Fruit fly (Drosophila melanogaster): Measurements from ENCODE around the gene CG7518.

CG7518 gene

DNA sequence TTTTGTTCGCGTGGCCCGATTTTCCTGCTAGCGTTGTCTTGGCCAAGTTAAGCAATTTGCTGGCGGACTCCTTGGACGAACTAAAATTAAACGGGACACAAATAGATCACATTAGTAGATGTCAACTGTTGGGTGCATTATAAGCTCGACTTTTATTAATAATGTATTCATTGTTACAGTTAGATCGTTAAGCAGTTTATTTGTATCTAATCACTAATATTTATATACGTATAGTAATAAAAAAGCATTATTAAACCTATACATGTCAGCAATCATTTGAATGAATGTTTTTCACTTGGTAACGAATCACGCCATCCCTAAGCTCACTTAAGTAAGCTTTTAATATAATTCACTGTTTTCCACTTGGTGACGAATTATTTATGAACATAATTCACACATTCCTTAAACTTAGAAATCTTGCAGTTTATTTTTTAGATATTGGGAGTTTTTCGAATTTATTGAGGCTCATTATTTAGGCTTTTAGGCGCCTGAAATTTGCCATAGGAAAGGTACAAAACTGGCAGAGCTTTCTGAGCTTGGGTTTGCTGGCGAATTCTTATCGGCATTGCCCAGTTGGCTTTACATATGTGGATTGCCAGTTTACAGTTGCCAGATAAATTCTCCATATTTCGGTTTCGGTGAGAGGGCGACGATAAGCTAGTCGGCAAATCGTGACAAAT lies 20.4 kb upstream of the CG7518 start, which contains the start of the genes CG7381 and CG7091:
TSS of gene CG7381 (minus strand) at position 101 of the 680 bp plus-strand sequence.
TSS of gene CG7091 (plus strand) at position 630 of the 680 bp plus-strand sequence.
- peak; percentile 22 for TF ChIP-seq Eip78C (GFP tag)
- TF ChIP-seq CG6808 (GFP tag; optimal IDR thresholded peaks at IDR 0.05): no peak
- no peak for TF ChIP-seq CG11762 (GFP tag; optimal IDR thresholded peaks at IDR 0.05; ENCODE audit: insufficient read depth)

DNA sequence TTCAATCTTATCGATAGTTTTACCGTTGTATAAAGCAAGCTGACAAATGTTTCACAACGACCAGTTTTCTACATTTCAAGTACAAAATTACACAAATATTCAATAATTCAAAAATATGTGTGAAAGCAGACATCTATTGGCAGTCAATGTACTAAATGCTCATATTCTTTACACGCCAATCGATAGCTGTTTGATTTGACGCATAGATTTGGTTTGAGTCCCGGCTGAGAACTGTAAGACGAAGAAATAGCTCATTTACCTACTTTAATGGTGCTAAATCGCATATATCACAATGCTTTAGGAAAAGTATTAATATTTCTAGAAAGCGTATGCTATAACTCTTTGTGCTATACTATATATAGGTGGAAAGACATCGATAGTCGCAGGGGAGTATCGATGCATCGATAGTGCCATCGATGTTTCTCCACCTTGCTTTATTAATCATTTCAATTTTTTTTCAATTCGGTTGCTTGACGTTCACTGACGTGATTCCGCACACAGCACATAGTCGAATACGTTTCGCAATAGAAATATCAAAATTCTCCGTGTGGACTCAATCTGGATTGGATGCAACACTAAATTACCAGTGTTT lies 17.2 kb upstream of the CG7518 start, which contains the start of gene Paip2:
TSS of gene Paip2 (plus strand) at position 165 of the 592 bp plus-strand sequence.
- no peak for TF ChIP-seq Smox (GFP tag; optimal IDR thresholded peaks at IDR 0.05)
- TF ChIP-seq esn (GFP tag; optimal IDR thresholded peaks at IDR 0.05): no peak
- TF ChIP-seq CG15336 (GFP tag; IDR thresholded peaks at IDR 0.05): no peak
- TF ChIP-seq CG6854 (GFP tag; optimal IDR thresholded peaks at IDR 0.05): no peak
- peak; percentile 2 for TF ChIP-seq achi (GFP tag; optimal IDR thresholded peaks at IDR 0.05)
- TF ChIP-seq topi (GFP tag; optimal IDR thresholded peaks at IDR 0.05): peak; percentile 28
- peak; percentile 19 for TF ChIP-seq dsx (GFP tag; optimal IDR thresholded peaks at IDR 0.05; ENCODE audit: poor library complexity, severe bottlenecking)
- TF ChIP-seq Eip93F (GFP tag; optimal IDR thresholded peaks at IDR 0.05): no peak
- no peak for TF ChIP-seq CG9139 (GFP tag; optimal IDR thresholded peaks at IDR 0.05)
- TF ChIP-seq spab (GFP tag; optimal IDR thresholded peaks at IDR 0.05): no peak
- TF ChIP-seq Sox14 (GFP tag; optimal IDR thresholded peaks at IDR 0.05): peak; percentile 43
- no peak for TF ChIP-seq CG8632 (GFP tag; optimal IDR thresholded peaks at IDR 0.05)
- peak; percentile 49 for TF ChIP-seq svp (GFP tag)
- no peak for TF ChIP-seq Blimp-1 (GFP tag; optimal IDR thresholded peaks at IDR 0.05)

DNA sequence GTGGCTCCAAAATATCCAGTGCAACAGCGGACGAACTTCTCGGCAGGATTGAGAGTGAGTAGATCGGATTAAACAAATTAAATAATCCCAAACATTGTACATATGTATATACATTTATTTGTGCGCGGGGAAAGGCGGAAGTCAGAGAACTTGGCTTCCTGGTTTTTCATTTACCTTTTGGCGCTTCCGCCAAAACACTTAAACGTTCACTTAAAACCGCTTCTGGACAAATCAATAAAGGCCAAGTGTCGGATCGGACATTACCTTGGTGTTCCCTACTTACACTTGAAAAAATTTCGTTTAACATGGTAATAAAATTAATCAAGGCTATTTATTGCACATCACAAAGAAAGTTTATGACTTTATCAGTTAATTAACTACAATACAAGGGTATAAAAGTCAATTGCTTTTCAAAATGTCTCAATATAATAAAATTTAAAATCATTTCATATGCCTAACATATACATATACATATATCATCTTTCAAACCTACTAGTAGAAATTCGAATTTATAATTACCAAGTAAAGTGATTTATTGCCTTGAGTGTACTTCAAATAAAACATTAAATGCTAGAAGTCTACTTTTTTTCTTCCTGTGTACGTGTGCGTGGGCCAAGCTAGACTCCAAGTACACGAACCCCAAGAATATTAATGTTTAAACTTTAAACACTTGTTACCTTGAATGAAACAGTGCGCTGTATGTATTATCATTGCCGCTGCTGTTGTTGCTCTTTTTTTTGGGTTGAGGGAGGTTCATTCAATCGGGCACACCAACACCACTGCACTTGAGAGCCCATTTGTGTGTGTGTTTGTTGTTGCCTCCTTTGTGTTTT lies 16.3 kb upstream of the CG7518 start:
- TF ChIP-seq Hr4 (GFP tag; optimal IDR thresholded peaks at IDR 0.05): peak; percentile 68
- peak; percentile 68 for TF ChIP-seq Sox102F (GFP tag; optimal IDR thresholded peaks at IDR 0.05)
- peak; percentile 8 for TF ChIP-seq Blimp-1 (GFP tag; optimal IDR thresholded peaks at IDR 0.05)
- TF ChIP-seq CG8319 (GFP tag; optimal IDR thresholded peaks at IDR 0.05): peak; percentile 59
- peak; percentile 72 for TF ChIP-seq acj6 (GFP tag; optimal IDR thresholded peaks at IDR 0.05)
- peak; percentile 79 for TF ChIP-seq CG8632 (GFP tag; optimal IDR thresholded peaks at IDR 0.05)
- peak; percentile 79 for TF ChIP-seq eg (GFP tag; IDR thresholded peaks at IDR 0.05)
- TF ChIP-seq Ets96B (tag; optimal IDR thresholded peaks at IDR 0.05): peak; percentile 76
- TF ChIP-seq cyc (GFP tag; optimal IDR thresholded peaks at IDR 0.05): peak; percentile 77
- TF ChIP-seq CG10669 (GFP tag; optimal IDR thresholded peaks at IDR 0.05): peak; percentile 77
- TF ChIP-seq CG6276 (GFP tag; optimal IDR thresholded peaks at IDR 0.05): peak; percentile 70
- TF ChIP-seq CG10631 (GFP tag; optimal IDR thresholded peaks at IDR 0.05): peak; percentile 67
- 0 out of 2 replicates have a peak, but pooled peaks have one; percentile 67 for TF ChIP-seq CG11294 (GFP tag; IDR thresholded peaks at IDR 0.05)
- peak; percentile 53 for TF ChIP-seq dac (GFP tag; optimal IDR thresholded peaks at IDR 0.05)
- peak; percentile 84 for TF ChIP-seq CG3919 (GFP tag; optimal IDR thresholded peaks at IDR 0.05)
- no peak for TF ChIP-seq vri (GFP tag; optimal IDR thresholded peaks at IDR 0.05)
- peak; percentile 77 for TF ChIP-seq Met (GFP tag; optimal IDR thresholded peaks at IDR 0.05)
- peak; percentile 22 for TF ChIP-seq Sox14 (GFP tag; optimal IDR thresholded peaks at IDR 0.05)
- TF ChIP-seq Eip78C (GFP tag): peak; percentile 96
- TF ChIP-seq CG1621 (tag; optimal IDR thresholded peaks at IDR 0.05): peak; percentile 57
- peak; percentile 64 for TF ChIP-seq fd59A (GFP tag; optimal IDR thresholded peaks at IDR 0.05)
- peak; percentile 77 for TF ChIP-seq OdsH (GFP tag; optimal IDR thresholded peaks at IDR 0.05)
- peak; percentile 80 for TF ChIP-seq CG32006 (GFP tag; optimal IDR thresholded peaks at IDR 0.05)
- TF ChIP-seq spab (GFP tag; optimal IDR thresholded peaks at IDR 0.05): peak; percentile 78
- TF ChIP-seq fkh (GFP tag; optimal IDR thresholded peaks at IDR 0.05): no peak
- peak; percentile 40 for TF ChIP-seq dsx (GFP tag; optimal IDR thresholded peaks at IDR 0.05; ENCODE audit: poor library complexity, severe bottlenecking)
- TF ChIP-seq CG11762 (GFP tag; optimal IDR thresholded peaks at IDR 0.05; ENCODE audit: insufficient read depth): peak; percentile 76
- peak; percentile 89 for TF ChIP-seq svp (GFP tag)
- TF ChIP-seq ss (GFP tag; optimal IDR thresholded peaks at IDR 0.05): peak; percentile 55 to 76
- no peak for TF ChIP-seq fd85E (GFP tag; optimal IDR thresholded peaks at IDR 0.05)
- peak; percentile 45 for TF ChIP-seq Ets21C (GFP tag; optimal IDR thresholded peaks at IDR 0.05)
- peak; percentile 79 for TF ChIP-seq CG3032 (tag; optimal IDR thresholded peaks at IDR 0.05)
- TF ChIP-seq CG4318 (GFP tag; optimal IDR thresholded peaks at IDR 0.05): peak; percentile 72
- peak; percentile 74 for TF ChIP-seq Smox (GFP tag; optimal IDR thresholded peaks at IDR 0.05)
